Fruit fly (Drosophila melanogaster) whole organism, embryonic: ENCODE results near the gene ss.

ENCODE experiments used
- Ada2b ChIP-seq: fragments of 200-800 bp; sonication (Bioruptor generic); IDR thresholded peaks from 2 replicates; pipeline ENCODE4 v1.3.6; 2022; ENCODE audit warnings: missing biosample characterization, missing genetic modification characterization
- BEAF-32 ChIP-seq: fragments of 200-800 bp; sonication (Bioruptor generic); optimal IDR thresholded peaks from 3 replicates; lab custom pipeline; 2017; ENCODE audit warnings: missing biosample characterization, missing genetic modification characterization, mild to moderate bottlenecking, moderate library complexity, missing genetic modification reagents
- CG11723 ChIP-seq: fragments of 200-800 bp; sonication (Bioruptor generic); optimal IDR thresholded peaks from 2 replicates; lab custom pipeline; 2017; ENCODE audit warnings: missing biosample characterization, mild to moderate bottlenecking, missing genetic modification characterization
- CG12104 ChIP-seq: fragments of 200-800 bp; sonication (Bioruptor generic); optimal IDR thresholded peaks from 3 replicates; lab custom pipeline; 2016; ENCODE audit warnings: missing biosample characterization, missing genetic modification characterization
- CG13287 ChIP-seq: fragments of 200-800 bp; sonication (Bioruptor generic); IDR thresholded peaks from 2 replicates; pipeline ENCODE4 v1.3.6; 2022; ENCODE audit warnings: missing biosample characterization, missing genetic modification characterization; ENCODE audit not compliant: partially characterized antibody
- CG13775 ChIP-seq: fragments of 200-800 bp; sonication (Bioruptor generic); optimal IDR thresholded peaks from 3 replicates; lab custom pipeline; 2017; ENCODE audit warnings: missing biosample characterization, mild to moderate bottlenecking, missing genetic modification characterization
- CG16779 ChIP-seq: fragments of 200-800 bp; sonication (Bioruptor generic); IDR thresholded peaks from 2 replicates; pipeline ENCODE4 v1.3.6; 2022; ENCODE audit warnings: missing biosample characterization, missing genetic modification characterization
- CG16813 ChIP-seq: fragments of 200-800 bp; sonication (Bioruptor generic); IDR thresholded peaks from 3 replicates; pipeline ENCODE4 v1.3.6; 2022; ENCODE audit warnings: missing biosample characterization, missing genetic modification characterization; ENCODE audit not compliant: partially characterized antibody
- CG17328 ChIP-seq: fragments of 200-800 bp; sonication (Bioruptor generic); IDR thresholded peaks from 2 replicates; pipeline ENCODE4 v1.3.6; 2022; ENCODE audit warnings: missing biosample characterization, missing genetic modification characterization
- CG17912 ChIP-seq: fragments of 200-800 bp; sonication (Bioruptor generic); optimal IDR thresholded peaks from 2 replicates; lab custom pipeline; 2018; ENCODE audit warnings: missing biosample characterization, mild to moderate bottlenecking, missing genetic modification characterization
- CG2116 ChIP-seq: fragments of 200-800 bp; sonication (Bioruptor generic); optimal IDR thresholded peaks from 3 replicates; lab custom pipeline; 2018; ENCODE audit warnings: missing biosample characterization, mild to moderate bottlenecking, missing genetic modification characterization
- CG2120 ChIP-seq: fragments of 200-800 bp; sonication (Bioruptor generic); optimal IDR thresholded peaks from 3 replicates; lab custom pipeline; 2016; ENCODE audit warnings: missing biosample characterization, missing genetic modification characterization
- CG31441 ChIP-seq: fragments of 200-800 bp; sonication (Bioruptor generic); IDR thresholded peaks from 2 replicates; pipeline ENCODE4 v1.3.6; 2022; ENCODE audit warnings: missing biosample characterization, missing genetic modification characterization
- CG34422 ChIP-seq: fragments of 200-800 bp; sonication (Bioruptor generic); IDR thresholded peaks from 3 replicates; pipeline ENCODE4 v1.3.6; 2022; ENCODE audit warnings: missing biosample characterization, missing genetic modification characterization
- CG4360 ChIP-seq: fragments of 200-800 bp; sonication (Bioruptor generic); IDR thresholded peaks from 2 replicates; pipeline ENCODE4 v1.3.6; 2022; ENCODE audit warnings: missing biosample characterization, missing genetic modification characterization
- CG9609 ChIP-seq: fragments of 200-800 bp; sonication (Bioruptor generic); optimal IDR thresholded peaks from 3 replicates; lab custom pipeline; 2016; ENCODE audit warnings: missing biosample characterization, missing genetic modification characterization
- Dip3 ChIP-seq: fragments of 200-800 bp; sonication (Bioruptor generic); optimal IDR thresholded peaks from 3 replicates; lab custom pipeline; 2016; ENCODE audit warnings: missing biosample characterization, missing genetic modification characterization
- HmgZ ChIP-seq: fragments of 200-800 bp; sonication (Bioruptor generic); optimal IDR thresholded peaks from 2 replicates; lab custom pipeline; 2018; ENCODE audit warnings: missing biosample characterization, mild to moderate bottlenecking, missing genetic modification characterization
- MBD-R2 ChIP-seq: fragments of 200-800 bp; sonication (Bioruptor generic); IDR thresholded peaks from 2 replicates; pipeline ENCODE4 v1.3.6; 2022; ENCODE audit warnings: missing biosample characterization, missing genetic modification characterization
- MESR4 ChIP-seq: fragments of 200-800 bp; sonication (Bioruptor generic); optimal IDR thresholded peaks from 2 replicates; lab custom pipeline; 2018; ENCODE audit warnings: missing biosample characterization, mild to moderate bottlenecking, missing genetic modification characterization, moderate library complexity
- Mrtf ChIP-seq: fragments of 200-800 bp; sonication (Bioruptor generic); IDR thresholded peaks from 3 replicates; pipeline ENCODE4 v1.3.6; 2022; ENCODE audit warnings: missing biosample characterization, missing genetic modification characterization
- Myb ChIP-seq: fragments of 200-800 bp; sonication (Bioruptor generic); optimal IDR thresholded peaks from 2 replicates; lab custom pipeline; 2016; ENCODE audit warnings: missing biosample characterization, missing genetic modification characterization
- Pdp1 ChIP-seq, 2 experiments: fragments of 200-800 bp; sonication (Bioruptor generic); optimal IDR thresholded peaks; 3 replicates each; lab custom pipeline; 2016; ENCODE audit warnings: missing biosample characterization in 2 of 2, missing genetic modification characterization in 2 of 2, mild to moderate bottlenecking in 1 of 2, moderate library complexity in 1 of 2
- Side ChIP-seq: fragments of 200-800 bp; sonication (Bioruptor generic); optimal IDR thresholded peaks from 2 replicates; lab custom pipeline; 2016; ENCODE audit warnings: missing biosample characterization, missing genetic modification characterization
- Six4 ChIP-seq: fragments of 200-800 bp; sonication (Bioruptor generic); optimal IDR thresholded peaks from 2 replicates; lab custom pipeline; 2016; ENCODE audit warnings: missing biosample characterization, missing genetic modification characterization
- ara ChIP-seq: fragments of 200-800 bp; sonication (Bioruptor generic); IDR thresholded peaks from 2 replicates; pipeline ENCODE4 v1.3.6; 2022; ENCODE audit warnings: missing biosample characterization, missing genetic modification characterization
- bbx ChIP-seq: fragments of 200-800 bp; sonication (Bioruptor generic); IDR thresholded peaks from 2 replicates; pipeline ENCODE4 v1.3.6; 2022; ENCODE audit warnings: missing biosample characterization, missing genetic modification characterization; ENCODE audit not compliant: partially characterized antibody
- bigmax ChIP-seq: fragments of 200-800 bp; sonication (Bioruptor generic); optimal IDR thresholded peaks from 2 replicates; lab custom pipeline; 2018; ENCODE audit warnings: missing biosample characterization, mild to moderate bottlenecking, missing genetic modification characterization
- btn ChIP-seq: fragments of 200-800 bp; sonication (Bioruptor generic); optimal IDR thresholded peaks from 2 replicates; lab custom pipeline; 2016; ENCODE audit warnings: missing biosample characterization, missing genetic modification characterization
- crp ChIP-seq, 2 experiments: fragments of 200-800 bp; sonication (Bioruptor generic); optimal IDR thresholded peaks; 2 replicates in 1 of 2; 3 replicates in 1 of 2; lab custom pipeline; 2017; ENCODE audit warnings: missing biosample characterization in 2 of 2, missing genetic modification characterization in 2 of 2, mild to moderate bottlenecking in 1 of 2, moderate library complexity in 1 of 2
- dmrt11E ChIP-seq: fragments of 200-800 bp; sonication (Bioruptor generic); optimal IDR thresholded peaks from 3 replicates; lab custom pipeline; 2018; ENCODE audit warnings: missing biosample characterization, mild to moderate bottlenecking, missing genetic modification characterization, moderate library complexity
- dpn ChIP-seq, 2 experiments: fragments of 200-800 bp; sonication (Bioruptor generic); optimal IDR thresholded peaks; 3 replicates each; lab custom pipeline; 2016; ENCODE audit warnings: missing biosample characterization in 2 of 2, missing genetic modification characterization in 2 of 2
- ham ChIP-seq: fragments of 200-800 bp; sonication (Bioruptor generic); IDR thresholded peaks from 2 replicates; pipeline ENCODE4 v1.3.6; 2022; ENCODE audit warnings: missing biosample characterization, missing genetic modification characterization
- lmd ChIP-seq: fragments of 200-800 bp; sonication (Bioruptor generic); IDR thresholded peaks from 2 replicates; pipeline ENCODE4 v1.3.6; 2022; ENCODE audit warnings: missing biosample characterization, missing genetic modification characterization
- maf-S ChIP-seq: fragments of 200-800 bp; sonication (Bioruptor generic); optimal IDR thresholded peaks from 2 replicates; lab custom pipeline; 2016; ENCODE audit warnings: missing biosample characterization, missing genetic modification characterization
- onecut ChIP-seq: fragments of 200-800 bp; sonication (Bioruptor generic); IDR thresholded peaks from 2 replicates; pipeline ENCODE4 v1.3.6; 2022; ENCODE audit warnings: missing biosample characterization, missing genetic modification characterization
- pan ChIP-seq, 4 experiments: fragments of >200 bp in 3 of 4; fragments of 200-800 bp in 1 of 4; sonication (Bioruptor generic) in 1 of 4; optimal IDR thresholded peaks in 3 of 4; IDR thresholded peaks in 1 of 4; 2 replicates each; pipeline versions ENCODE4 v1.3.6 to Lab custom; 2017 to 2022; ENCODE audit warnings: missing biosample characterization in 2 of 4, missing genetic modification characterization in 2 of 4, mixed read lengths in 1 of 4
- pnt ChIP-seq: fragments of 200-800 bp; sonication (Bioruptor generic); optimal IDR thresholded peaks from 3 replicates; lab custom pipeline; 2016; ENCODE audit warnings: missing biosample characterization, missing genetic modification characterization
- pzg ChIP-seq: fragments of 200-800 bp; sonication (Bioruptor generic); optimal IDR thresholded peaks from 3 replicates; lab custom pipeline; 2018; ENCODE audit warnings: missing biosample characterization, mild to moderate bottlenecking, missing genetic modification characterization, moderate library complexity
- row ChIP-seq: fragments of 200-800 bp; sonication (Bioruptor generic); IDR thresholded peaks from 3 replicates; pipeline ENCODE4 v1.3.6; 2022; ENCODE audit warnings: missing biosample characterization, missing genetic modification characterization
- sc ChIP-seq, 3 experiments: fragments of >200 bp in 2 of 3; fragments of 200-800 bp in 1 of 3; sonication (Bioruptor generic) in 1 of 3; optimal IDR thresholded peaks; 2 replicates in 2 of 3; 3 replicates in 1 of 3; lab custom pipeline; 2017; ENCODE audit warnings: mild to moderate bottlenecking in 1 of 3, missing biosample characterization in 1 of 3, missing genetic modification characterization in 1 of 3, missing genetic modification reagents in 1 of 3
- sens ChIP-seq: fragments of 200-800 bp; sonication (Bioruptor generic); peaks from one replicate; lab custom pipeline; 2016; ENCODE audit warnings: missing biosample characterization, missing genetic modification characterization
- seq ChIP-seq: fragments of 200-800 bp; sonication (Bioruptor generic); IDR thresholded peaks from 2 replicates; pipeline ENCODE4 v1.3.6; 2022; ENCODE audit warnings: missing biosample characterization, missing genetic modification characterization
- tll ChIP-seq, 2 experiments: fragments of 200-800 bp in 1 of 2; fragments of >200 bp in 1 of 2; sonication (Bioruptor generic) in 1 of 2; optimal IDR thresholded peaks; 2 replicates each; lab custom pipeline; 2017 to 2019; ENCODE audit warnings: missing biosample characterization in 2 of 2, missing genetic modification characterization in 2 of 2, mild to moderate bottlenecking in 1 of 2, moderate library complexity in 1 of 2
- wek ChIP-seq: fragments of 200-800 bp; sonication (Bioruptor generic); optimal IDR thresholded peaks from 3 replicates; lab custom pipeline; 2018; ENCODE audit warnings: missing biosample characterization, mild to moderate bottlenecking, missing genetic modification characterization, moderate library complexity

The ss gene

DNA sequence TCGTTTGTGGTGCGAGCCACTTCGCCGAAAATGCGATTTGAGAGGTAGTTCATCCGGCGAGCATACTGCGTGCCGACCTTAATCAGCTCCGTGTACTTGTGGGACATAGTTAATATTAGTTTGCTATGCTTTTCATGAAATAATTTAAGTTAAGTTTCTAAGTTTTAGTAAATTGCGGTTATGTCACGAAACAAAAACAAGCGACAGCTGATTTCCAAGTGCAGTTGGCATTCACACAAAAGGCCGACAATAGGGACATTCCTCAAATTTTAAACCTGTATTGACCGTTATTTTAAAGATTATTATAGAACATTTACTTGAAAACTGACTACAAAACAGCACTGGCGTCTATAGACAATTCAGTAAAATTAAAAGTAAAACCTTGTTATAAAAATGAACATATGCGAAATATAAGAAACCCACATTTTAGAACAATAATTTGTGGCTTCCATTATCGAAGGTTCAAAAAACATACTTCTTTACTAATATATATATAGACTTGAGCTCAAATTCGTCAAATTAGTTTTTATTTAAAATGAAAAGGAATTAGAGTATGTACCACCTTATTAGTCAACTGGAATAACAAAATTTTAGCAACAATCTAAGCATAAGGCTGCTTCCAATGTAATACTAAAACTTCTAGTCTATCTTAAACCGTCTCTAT, 33.0 kb upstream of the ss start, which contains the start of gene mRpS33:
Gene mRpS33, minus strand, starts transcription at position 224 of the 664 bp plus-strand sequence.
- no peak for TF ChIP-seq CG17328 (GFP tag; lab: Robert Waterston, UW)
- no peak for TF ChIP-seq Mrtf (GFP tag; lab: Robert Waterston, UW)
- no peak for TF ChIP-seq maf-S
- TF ChIP-seq onecut = peak; percentile 20; the same call in 1 of the 2 replicates
- TF ChIP-seq CG13287 (GFP tag; lab: Robert Waterston, UW) = peak; percentile 6; the same call in 1 of the 2 replicates
- no peak for TF ChIP-seq Side (GFP tag; lab: Kevin White, UChicago)
- TF ChIP-seq CG12104 (GFP tag; lab: Kevin White, UChicago) = no peak
- TF ChIP-seq pnt (GFP tag; lab: Kevin White, UChicago) = no peak
- TF ChIP-seq lmd (GFP tag; lab: Robert Waterston, UW) = no peak
- no peak for TF ChIP-seq CG17912 (GFP tag; lab: Kevin White, UChicago)
- TF ChIP-seq seq (GFP tag; lab: Robert Waterston, UW) = no peak
- TF ChIP-seq sens (GFP tag; lab: Kevin White, UChicago) = peak; percentile 73
- no peak for TF ChIP-seq CG11723 (GFP tag; lab: Kevin White, UChicago)
- TF ChIP-seq Myb = peak; percentile 74
- no peak for TF ChIP-seq dpn (GFP tag; optimal IDR thresholded peaks at IDR 0.05; lab: Kevin White, UChicago)
- TF ChIP-seq CG16813 (GFP tag; lab: Robert Waterston, UW) = no peak
- TF ChIP-seq ara (GFP tag; lab: Robert Waterston, UW) = no peak
- TF ChIP-seq pzg (GFP tag; lab: Kevin White, UChicago) = peak; percentile 14
- no peak for TF ChIP-seq pan (optimal IDR thresholded peaks at IDR 0.05; lab: Kevin White, UChicago)
- TF ChIP-seq pan (GFP tag; optimal IDR thresholded peaks at IDR 0.05 in 1 of 2, IDR thresholded peaks at IDR 0.05 in 1 of 2) = no peak
- no peak for TF ChIP-seq sc (optimal IDR thresholded peaks at IDR 0.05; lab: Kevin White, UChicago)
- no peak for TF ChIP-seq sc (GFP tag; optimal IDR thresholded peaks at IDR 0.05; lab: Kevin White, UChicago)
- no peak for TF ChIP-seq ham (GFP tag; lab: Robert Waterston, UW)
- TF ChIP-seq BEAF-32 = no peak
- TF ChIP-seq HmgZ = no peak
- TF ChIP-seq bigmax = peak; percentile 84
- TF ChIP-seq MBD-R2 (GFP tag; lab: Robert Waterston, UW) = peak; percentile 78
- peak in 1 of 2 experiments; percentile 88 for TF ChIP-seq Pdp1 (GFP tag; optimal IDR thresholded peaks at IDR 0.05; lab: Kevin White, UChicago)
- TF ChIP-seq CG9609 (GFP tag; lab: Kevin White, UChicago) = no peak
- no peak for TF ChIP-seq dmrt11E (tag; lab: Kevin White, UChicago)
- no peak for TF ChIP-seq CG2120 (GFP tag; lab: Kevin White, UChicago)
- peak; percentile 21; the same call in 1 of the 2 replicates for TF ChIP-seq CG4360 (GFP tag; lab: Robert Waterston, UW)
- TF ChIP-seq bbx (GFP tag; lab: Robert Waterston, UW) = no peak
- no peak for TF ChIP-seq tll (GFP tag; optimal IDR thresholded peaks at IDR 0.05; lab: Kevin White, UChicago)
- no peak for TF ChIP-seq CG16779 (GFP tag; lab: Robert Waterston, UW)
- TF ChIP-seq CG34422 (GFP tag; lab: Robert Waterston, UW) = 0 out of 3 replicates have a peak, but pooled peaks have one; percentile 12
- peak; percentile 24 for TF ChIP-seq MESR4 (GFP tag; lab: Kevin White, UChicago)
- no peak for TF ChIP-seq btn (GFP tag; lab: Kevin White, UChicago)
- no peak for TF ChIP-seq CG13775 (GFP tag; lab: Kevin White, UChicago)
- TF ChIP-seq CG31441 (GFP tag; lab: Robert Waterston, UW) = no peak
- TF ChIP-seq wek = peak; percentile 82
- TF ChIP-seq Dip3 (GFP tag; lab: Kevin White, UChicago) = no peak
- TF ChIP-seq Ada2b = no peak
- TF ChIP-seq crp (GFP tag; optimal IDR thresholded peaks at IDR 0.05; lab: Kevin White, UChicago) = peak in 1 of 2 experiments; percentile 79
- TF ChIP-seq row (GFP tag; lab: Robert Waterston, UW) = peak; percentile 26; the same call in 1 of the 3 replicates
- TF ChIP-seq CG2116 (GFP tag; lab: Kevin White, UChicago) = no peak
- TF ChIP-seq Six4 = no peak
